Fruit fly (Drosophila melanogaster) whole organism, wandering third instar larva: ENCODE results near the gene CG6296.

Experiments used
- Hr78 ChIP-seq: fragments of >200 bp; optimal IDR thresholded peaks from 2 replicates; lab custom pipeline; 2017; ENCODE audit warnings: missing biosample characterization, missing genetic modification characterization
- Jra ChIP-seq: sonication (Bioruptor generic); optimal IDR thresholded peaks from 2 replicates; lab custom pipeline; 2016; ENCODE audit warnings: missing biosample characterization, missing genetic modification characterization
- Mio ChIP-seq: sonication (Bioruptor generic); optimal IDR thresholded peaks from 2 replicates; lab custom pipeline; 2016; ENCODE audit warnings: missing biosample characterization, missing genetic modification characterization
- Myc ChIP-seq: fragments of >200 bp; optimal IDR thresholded peaks from 2 replicates; lab custom pipeline; 2017
- OdsH ChIP-seq: fragments of 200-800 bp; sonication (Bioruptor generic); optimal IDR thresholded peaks from 2 replicates; lab custom pipeline; 2016; ENCODE audit warnings: missing biosample characterization, mild to moderate bottlenecking, missing genetic modification characterization
- Rel ChIP-seq, 2 experiments: fragments of 200-800 bp; sonication (Bioruptor generic) in 1 of 2; optimal IDR thresholded peaks; 2 replicates in 1 of 2; 3 replicates in 1 of 2; lab custom pipeline; 2016 to 2019; ENCODE audit warnings: mild to moderate bottlenecking in 2 of 2, missing biosample characterization in 2 of 2, missing genetic modification characterization in 2 of 2, moderate library complexity in 1 of 2
- brk ChIP-seq: fragments of 200-800 bp; sonication (Bioruptor generic); optimal IDR thresholded peaks from 2 replicates; lab custom pipeline; 2016; ENCODE audit warnings: missing biosample characterization, mild to moderate bottlenecking, missing genetic modification characterization
- ey ChIP-seq: fragments of 200-800 bp; sonication (Bioruptor generic); optimal IDR thresholded peaks from 2 replicates; lab custom pipeline; 2016; ENCODE audit warnings: missing biosample characterization, missing genetic modification characterization
- foxo ChIP-seq, 2 experiments: fragments of 200-800 bp; sonication (Bioruptor generic); optimal IDR thresholded peaks; 2 replicates in 1 of 2; 3 replicates in 1 of 2; lab custom pipeline; 2016 to 2017; ENCODE audit warnings: missing biosample characterization in 2 of 2, missing genetic modification characterization in 2 of 2
- fru ChIP-seq: fragments of 200-800 bp; sonication (Bioruptor generic); optimal IDR thresholded peaks from 3 replicates; lab custom pipeline; 2016; ENCODE audit warnings: missing biosample characterization, mild to moderate bottlenecking, missing genetic modification characterization
- pan ChIP-seq: fragments of >200 bp; optimal IDR thresholded peaks from 2 replicates; lab custom pipeline; 2017
- psq ChIP-seq: fragments of 200-800 bp; sonication (Bioruptor generic); optimal IDR thresholded peaks from 3 replicates; lab custom pipeline; 2017; ENCODE audit warnings: missing biosample characterization, mild to moderate bottlenecking, missing genetic modification characterization, moderate library complexity
- tai ChIP-seq: sonication (Bioruptor generic); optimal IDR thresholded peaks from 2 replicates; lab custom pipeline; 2016; ENCODE audit warnings: missing biosample characterization, missing genetic modification characterization

DNA sequence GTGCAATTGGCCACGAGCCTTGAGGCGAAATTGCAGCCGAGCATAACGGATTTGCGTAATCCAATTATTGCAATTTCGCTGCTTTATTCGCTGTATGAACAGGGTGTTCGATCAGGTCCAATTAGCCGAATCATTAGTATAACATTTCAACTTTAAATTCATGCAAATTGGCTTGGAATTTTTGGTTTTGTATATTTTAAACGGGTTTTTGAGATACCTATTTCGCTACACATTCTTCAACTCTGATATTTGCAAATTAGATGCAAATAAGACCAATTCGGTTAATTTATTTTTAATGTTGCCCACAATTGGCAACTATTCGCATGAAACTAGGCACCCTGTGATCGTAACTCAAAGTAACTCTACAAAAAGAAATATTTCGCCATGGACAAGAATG lies 51.8 kb downstream of the CG6296 start:
- TF ChIP-seq brk (GFP tag; lab: Kevin White, UChicago) (no peak), foxo (GFP tag; optimal IDR thresholded peaks at IDR 0.05; lab: Kevin White, UChicago) (no peak), Jra (GFP tag; lab: Kevin White, UChicago) (no peak), tai (GFP tag; lab: Kevin White, UChicago) (no peak), Myc (lab: Kevin White, UChicago) (no peak), psq (GFP tag; lab: Kevin White, UChicago) (no peak), pan (no peak), ey (peak; percentile 41), Mio (GFP tag; lab: Kevin White, UChicago) (no peak), Hr78 (GFP tag; lab: Kevin White, UChicago) (no peak), Rel (GFP tag; optimal IDR thresholded peaks at IDR 0.05; lab: Kevin White, UChicago) (no peak), Rel (tag; optimal IDR thresholded peaks at IDR 0.05; lab: Kevin White, UChicago) (no peak), fru (GFP tag; lab: Kevin White, UChicago) (no peak), OdsH (GFP tag; lab: Kevin White, UChicago) (no peak)
